Worm (Caenorhabditis elegans) whole organism, mixed stage, embryonic: ENCODE results near the gene T08D10.3.

Experiments used
- ceh-83 ChIP-seq: fragments of 200-800 bp; sonication (Bioruptor generic); optimal IDR thresholded peaks from 2 replicates; lab custom pipeline; 2018; ENCODE audit warnings: mild to moderate bottlenecking, missing genetic modification characterization, missing compliant biosample characterization
- ces-1 ChIP-seq: fragments of 150-350 bp; optimal IDR thresholded peaks from 2 replicates; lab custom pipeline; 2014; ENCODE audit warnings: missing biosample characterization, missing genetic modification reagents, missing genetic modification characterization
- lsy-2 ChIP-seq: fragments of 150-350 bp; optimal IDR thresholded peaks from 2 replicates; lab custom pipeline; 2014; ENCODE audit warnings: missing biosample characterization, missing genetic modification characterization
- mab-5 ChIP-seq: fragments of 150-350 bp; optimal IDR thresholded peaks from 2 replicates; lab custom pipeline; 2014; ENCODE audit warnings: missing biosample characterization, missing genetic modification characterization
- nhr-12 ChIP-seq: fragments of 150-350 bp; optimal IDR thresholded peaks from 2 replicates; lab custom pipeline; 2014; ENCODE audit warnings: missing biosample characterization, missing genetic modification characterization
- nhr-237 ChIP-seq: fragments of 150-350 bp; optimal IDR thresholded peaks from 2 replicates; lab custom pipeline; 2014; ENCODE audit warnings: missing biosample characterization, missing genetic modification characterization
- pha-4 ChIP-seq: fragments of 150-350 bp; optimal IDR thresholded peaks from 2 replicates; lab custom pipeline; 2018; ENCODE audit warnings: missing biosample characterization, missing genetic modification reagents, missing genetic modification characterization
- snpc-4 ChIP-seq: fragments of 150-350 bp; optimal IDR thresholded peaks from 2 replicates; lab custom pipeline; 2014; ENCODE audit warnings: missing biosample characterization, missing genetic modification characterization
- unc-39 ChIP-seq: fragments of 150-350 bp; optimal IDR thresholded peaks from 2 replicates; lab custom pipeline; 2014; ENCODE audit warnings: missing biosample characterization, missing genetic modification characterization
- unc-62 ChIP-seq: fragments of 150-350 bp; optimal IDR thresholded peaks from 2 replicates; lab custom pipeline; 2014; ENCODE audit warnings: missing biosample characterization, missing genetic modification reagents, missing genetic modification characterization
- zip-8 ChIP-seq: fragments of 150-350 bp; optimal IDR thresholded peaks from 2 replicates; lab custom pipeline; 2014; ENCODE audit warnings: missing biosample characterization, missing genetic modification characterization
- ztf-11 ChIP-seq: fragments of 150-350 bp; optimal IDR thresholded peaks from 2 replicates; lab custom pipeline; 2014; ENCODE audit warnings: missing biosample characterization, missing genetic modification characterization

DNA sequence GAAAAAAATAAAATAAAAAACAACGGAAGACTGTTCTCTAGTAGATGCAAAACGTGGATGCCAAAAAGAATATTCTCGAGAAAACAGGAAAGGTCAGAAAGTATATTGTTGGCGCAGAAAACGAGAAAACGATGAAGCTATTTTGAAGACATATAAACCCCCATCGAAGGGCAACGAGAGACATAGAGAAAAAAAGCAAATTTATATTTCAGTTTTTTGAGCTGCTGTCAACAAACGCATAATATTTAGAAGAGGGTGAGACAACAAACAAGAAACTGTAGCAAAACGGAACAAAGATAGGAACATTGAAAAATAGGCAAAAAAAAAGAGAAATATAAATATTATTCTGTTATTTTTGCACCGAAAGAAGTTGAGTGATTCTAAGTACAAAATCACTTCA, 37.0 kb downstream of the T08D10.3 start:
- TF ChIP-seq ztf-11 (tag; lab: Kevin White, UChicago) (no peak), unc-39 (tag; lab: Kevin White, UChicago) (no peak), zip-8 (no peak), ceh-83 (GFP tag; lab: Kevin White, UChicago) (no peak), snpc-4 (tag; lab: Kevin White, UChicago) (no peak), ces-1 (GFP tag; lab: Kevin White, UChicago) (no peak), unc-62 (GFP tag; lab: Kevin White, UChicago) (no peak), lsy-2 (no peak), nhr-237 (no peak), pha-4 (no peak), nhr-12 (tag; lab: Kevin White, UChicago) (no peak), mab-5 (tag; lab: Kevin White, UChicago) (no peak)
